Fruit fly (Drosophila melanogaster): Measurements from ENCODE around the gene Ag5r2.

The Ag5r2 gene

dm6 chrX:14743819-14744218 is 40.0 kb downstream of the Ag5r2 start (continued):
- TF ChIP-seq Stat92E (GFP tag; optimal IDR thresholded peaks at IDR 0.05) = no peak
- TF ChIP-seq CG9797 (GFP tag; optimal IDR thresholded peaks at IDR 0.05) = no peak
- TF ChIP-seq NK7.1 (GFP tag; optimal IDR thresholded peaks at IDR 0.05) = no peak
- TF ChIP-seq aop (GFP tag; IDR thresholded peaks at IDR 0.05) = no peak
- TF ChIP-seq Ssrp (tag; optimal IDR thresholded peaks at IDR 0.05) = peak; percentile 66
- peak; percentile 41 for TF ChIP-seq HHEX (GFP tag; optimal IDR thresholded peaks at IDR 0.05)
- TF ChIP-seq sima (GFP tag; optimal IDR thresholded peaks at IDR 0.05) = no peak
- no peak for TF ChIP-seq CG12071 (GFP tag; optimal IDR thresholded peaks at IDR 0.05)
- no peak; the same call in 1 of the 2 replicates for TF ChIP-seq Atf6 (GFP tag; IDR thresholded peaks at IDR 0.05)
- no peak for TF ChIP-seq Lhr (GFP tag; optimal IDR thresholded peaks at IDR 0.05)
- no peak for TF ChIP-seq vnd (GFP tag; IDR thresholded peaks at IDR 0.05; ENCODE audit: partially characterized antibody)
- no peak for TF ChIP-seq jumu (GFP tag; optimal IDR thresholded peaks at IDR 0.05)
- peak; percentile 24 for TF ChIP-seq Abd-B (GFP tag; optimal IDR thresholded peaks at IDR 0.05)
- no peak for TF ChIP-seq gcm2 (GFP tag; optimal IDR thresholded peaks at IDR 0.05)
- no peak for TF ChIP-seq CG31365 (tag; optimal IDR thresholded peaks at IDR 0.05)
- TF ChIP-seq zfh2 (GFP tag; optimal IDR thresholded peaks at IDR 0.05) = no peak
- peak; percentile 8 for TF ChIP-seq CG10543 (GFP tag; optimal IDR thresholded peaks at IDR 0.05)
- TF ChIP-seq CG1647 (GFP tag; optimal IDR thresholded peaks at IDR 0.05) = no peak
- no peak for TF ChIP-seq CG12236 (GFP tag; optimal IDR thresholded peaks at IDR 0.05)
- TF ChIP-seq CG5245 (GFP tag; optimal IDR thresholded peaks at IDR 0.05) = no peak
- TF ChIP-seq CG10654 (GFP tag; optimal IDR thresholded peaks at IDR 0.05) = peak; percentile 6
- TF ChIP-seq Sry-β (GFP tag; optimal IDR thresholded peaks at IDR 0.05) = no peak
- TF ChIP-seq CG18619 (GFP tag; optimal IDR thresholded peaks at IDR 0.05) = peak; percentile 40
- peak; percentile 81 for TF ChIP-seq gem (tag; optimal IDR thresholded peaks at IDR 0.05)
- TF ChIP-seq grn (GFP tag; optimal IDR thresholded peaks at IDR 0.05) = no peak
- TF ChIP-seq CG42726 (GFP tag; IDR thresholded peaks at IDR 0.05; ENCODE audit: partially characterized antibody) = no peak
- TF ChIP-seq Hmx (GFP tag; optimal IDR thresholded peaks at IDR 0.05) = no peak
- TF ChIP-seq Nf-YB (GFP tag; optimal IDR thresholded peaks at IDR 0.05) = peak; percentile 49
- no peak for TF ChIP-seq GATAe (GFP tag; conservative IDR thresholded peaks at IDR 0.05)
- peak; percentile 65 for TF ChIP-seq grau (tag; optimal IDR thresholded peaks at IDR 0.05)
- no peak for TF ChIP-seq Doc2 (GFP tag; IDR thresholded peaks at IDR 0.05)
- peak in 1 of 2 experiments; percentile 61 for TF ChIP-seq Hr78 (GFP tag; optimal IDR thresholded peaks at IDR 0.05)
- no peak; the same call in 1 of the 2 replicates for TF ChIP-seq ttk (GFP tag; IDR thresholded peaks at IDR 0.05)
- TF ChIP-seq dm (GFP tag; optimal IDR thresholded peaks at IDR 0.05) = no peak
- no peak for TF ChIP-seq NC2α (GFP tag; optimal IDR thresholded peaks at IDR 0.05)
- TF ChIP-seq ara (GFP tag; IDR thresholded peaks at IDR 0.05) = peak; percentile 67
- TF ChIP-seq CG8478 (optimal IDR thresholded peaks at IDR 0.05) = no peak
- TF ChIP-seq CG7987 (GFP tag; optimal IDR thresholded peaks at IDR 0.05) = no peak
- no peak for TF ChIP-seq yki (optimal IDR thresholded peaks at IDR 0.05)
- TF ChIP-seq CoRest (tag; optimal IDR thresholded peaks at IDR 0.05) = peak; percentile 64
- TF ChIP-seq CG8765 (GFP tag; IDR thresholded peaks at IDR 0.05) = peak; percentile 30; the same call in 1 of the 2 replicates
- TF ChIP-seq Gsc (GFP tag; IDR thresholded peaks at IDR 0.05) = no peak
- no peak for TF ChIP-seq gsb (GFP tag; IDR thresholded peaks at IDR 0.05)
- no peak for TF ChIP-seq CG6791 (GFP tag; IDR thresholded peaks at IDR 0.05; ENCODE audit: partially characterized antibody)
- no peak for TF ChIP-seq CG5953 (GFP tag; IDR thresholded peaks at IDR 0.05)
- no peak for TF ChIP-seq C15 (GFP tag; IDR thresholded peaks at IDR 0.05)
- no peak for TF ChIP-seq inv (GFP tag; IDR thresholded peaks at IDR 0.05; ENCODE audit: partially characterized antibody)
- TF ChIP-seq CG7745 (tag; optimal IDR thresholded peaks at IDR 0.05) = no peak
- 0 out of 2 replicates have a peak, but pooled peaks have one; percentile 31 for TF ChIP-seq CG1024 (GFP tag; IDR thresholded peaks at IDR 0.05)
- TF ChIP-seq gfzf (GFP tag; optimal IDR thresholded peaks at IDR 0.05) = no peak
- TF ChIP-seq Dad (GFP tag; optimal IDR thresholded peaks at IDR 0.05) = no peak
- TF ChIP-seq salm (tag; optimal IDR thresholded peaks at IDR 0.05) = no peak
